Fruit fly (Drosophila melanogaster): ENCODE data around the gene mus312.

mus312 gene

dm6 chr3L:7367798-7368678, 39.1 kb downstream of the mus312 start (continued):
- TF ChIP-seq pum (GFP tag; optimal IDR thresholded peaks at IDR 0.05) (no peak), sna (GFP tag; IDR thresholded peaks at IDR 0.05; ENCODE audit: partially characterized antibody) (no peak), Gug (GFP tag; IDR thresholded peaks at IDR 0.05) (no peak), crp (GFP tag; optimal IDR thresholded peaks at IDR 0.05) (no peak), NC2α (GFP tag; optimal IDR thresholded peaks at IDR 0.05) (no peak), CG17802 (tag; optimal IDR thresholded peaks at IDR 0.05) (no peak), jigr1 (GFP tag; IDR thresholded peaks at IDR 0.05) (no peak), CG8924 (tag; optimal IDR thresholded peaks at IDR 0.05) (peak; percentile 42), Sox100B (GFP tag; optimal IDR thresholded peaks at IDR 0.05) (peak; percentile 48), Antp (GFP tag; optimal IDR thresholded peaks at IDR 0.05) (no peak), CG30020 (tag; optimal IDR thresholded peaks at IDR 0.05) (no peak), CG2678 (tag; optimal IDR thresholded peaks at IDR 0.05) (peak; percentile 45), CG1792 (GFP tag; optimal IDR thresholded peaks at IDR 0.05) (no peak), chn (GFP tag; optimal IDR thresholded peaks at IDR 0.05) (no peak), CG2889 (GFP tag; IDR thresholded peaks at IDR 0.05) (peak; percentile 36; the same call in 1 of the 3 replicates), CG1233 (GFP tag; optimal IDR thresholded peaks at IDR 0.05) (no peak), CG13287 (GFP tag; IDR thresholded peaks at IDR 0.05; ENCODE audit: partially characterized antibody) (0 out of 2 replicates have a peak, but pooled peaks have one; percentile 17), gro (GFP tag; optimal IDR thresholded peaks at IDR 0.05) (no peak), CG34376 (GFP tag; optimal IDR thresholded peaks at IDR 0.05) (peak; percentile 80), CG5953 (GFP tag; IDR thresholded peaks at IDR 0.05) (peak; percentile 57; the same call in 1 of the 2 replicates), CrebB (tag; optimal IDR thresholded peaks at IDR 0.05) (peak; percentile 16), CG7963 (GFP tag; IDR thresholded peaks at IDR 0.05; ENCODE audit: partially characterized antibody) (no peak), Opbp (GFP tag; IDR thresholded peaks at IDR 0.05; ENCODE audit: partially characterized antibody) (no peak), Sry-β (GFP tag; optimal IDR thresholded peaks at IDR 0.05) (no peak), B-H1 (GFP tag; IDR thresholded peaks at IDR 0.05) (no peak), lab (GFP tag; optimal IDR thresholded peaks at IDR 0.05) (no peak), CG11723 (GFP tag; optimal IDR thresholded peaks at IDR 0.05) (no peak), CG10462 (GFP tag; optimal IDR thresholded peaks at IDR 0.05) (no peak), sd (tag; optimal IDR thresholded peaks at IDR 0.05) (peak; percentile 86), Bdp1 (GFP tag; optimal IDR thresholded peaks at IDR 0.05) (no peak), CG17328 (GFP tag; IDR thresholded peaks at IDR 0.05) (peak; percentile 33; the same call in 1 of the 2 replicates), CG15514 (GFP tag; optimal IDR thresholded peaks at IDR 0.05) (peak; percentile 34), CG7987 (GFP tag; optimal IDR thresholded peaks at IDR 0.05) (no peak), pan (optimal IDR thresholded peaks at IDR 0.05) (no peak), pan (GFP tag; optimal IDR thresholded peaks at IDR 0.05 in 1 of 2, IDR thresholded peaks at IDR 0.05 in 1 of 2) (peak in 1 of 2 experiments; percentile 32), CG8290 (GFP tag; optimal IDR thresholded peaks at IDR 0.05) (no peak), CG8290 (tag; optimal IDR thresholded peaks at IDR 0.05) (peak in 1 of 2 experiments; percentile 41), CG11695 (GFP tag; IDR thresholded peaks at IDR 0.05) (peak; percentile 62), CG15601 (tag; optimal IDR thresholded peaks at IDR 0.05) (no peak), Deaf1 (tag; optimal IDR thresholded peaks at IDR 0.05) (no peak), luna (GFP tag; optimal IDR thresholded peaks at IDR 0.05) (no peak), CG11093 (GFP tag; IDR thresholded peaks at IDR 0.05) (no peak), slbo (GFP tag; IDR thresholded peaks at IDR 0.05) (peak; percentile 45), usp (GFP tag; optimal IDR thresholded peaks at IDR 0.05) (no peak), B-H2 (GFP tag; optimal IDR thresholded peaks at IDR 0.05) (no peak), Scr (GFP tag; IDR thresholded peaks at IDR 0.05; ENCODE audit: partially characterized antibody) (no peak), CG15696 (tag; optimal IDR thresholded peaks at IDR 0.05) (no peak), trem (tag; optimal IDR thresholded peaks at IDR 0.05) (no peak), Oaz (GFP tag; IDR thresholded peaks at IDR 0.05) (no peak)

Data from whole organism, embryonic.